Worm (Caenorhabditis elegans) whole organism, young adult: ENCODE results near the gene lron-4.

Source experiments
- B0019.2 ChIP-seq: fragments of 200-800 bp; sonication (Bioruptor generic); conservative IDR thresholded peaks from 2 replicates; pipeline ENCODE4 v1.3.6; 2022; ENCODE audit warnings: missing genetic modification reagents, missing genetic modification characterization, missing compliant biosample characterization
- C06A6.2 ChIP-seq: fragments of 200-800 bp; sonication (Bioruptor generic); conservative IDR thresholded peaks from 2 replicates; pipeline ENCODE4 v1.3.6; 2022; ENCODE audit warnings: missing genetic modification characterization, missing compliant biosample characterization
- F10E7.11 ChIP-seq: sonication (generic microtip); optimal IDR thresholded peaks from 2 replicates; lab custom pipeline; 2017; ENCODE audit warnings: mild to moderate bottlenecking, missing genetic modification characterization, moderate library complexity, missing compliant biosample characterization
- F23B12.7 ChIP-seq: sonication (generic microtip); optimal IDR thresholded peaks from 2 replicates; lab custom pipeline; 2017; ENCODE audit warnings: missing genetic modification characterization, mild to moderate bottlenecking, missing compliant biosample characterization, antibody characterized with exemption, moderate library complexity; ENCODE audit not compliant: insufficient read depth
- F33H1.4 ChIP-seq: fragments of 200-800 bp; sonication (Bioruptor generic); IDR thresholded peaks from 2 replicates; pipeline ENCODE4 v1.3.6; 2022; ENCODE audit warnings: missing genetic modification reagents, missing genetic modification characterization, missing compliant biosample characterization
- F37B4.10 ChIP-seq: fragments of 200-800 bp; sonication (Bioruptor generic); IDR thresholded peaks from 2 replicates; pipeline ENCODE4 v1.3.6; 2022; ENCODE audit warnings: missing genetic modification characterization, missing compliant biosample characterization
- F39B2.1 ChIP-seq: fragments of 200-800 bp; sonication (Bioruptor generic); IDR thresholded peaks from 2 replicates; pipeline ENCODE4 v1.3.6; 2022; ENCODE audit warnings: missing genetic modification reagents, missing genetic modification characterization, missing compliant biosample characterization
- F57C9.4 ChIP-seq: sonication (generic microtip); optimal IDR thresholded peaks from 2 replicates; lab custom pipeline; 2017; ENCODE audit warnings: mild to moderate bottlenecking, missing genetic modification characterization, missing compliant biosample characterization
- K11D2.4 ChIP-seq: fragments of 200-800 bp; sonication (Bioruptor generic); IDR thresholded peaks from 2 replicates; pipeline ENCODE4 v1.3.6; 2022; ENCODE audit warnings: missing genetic modification reagents, missing genetic modification characterization, missing compliant biosample characterization
- K12H6.12 ChIP-seq: fragments of 200-800 bp; sonication (Bioruptor generic); optimal IDR thresholded peaks from 2 replicates; lab custom pipeline; 2018; ENCODE audit warnings: mild to moderate bottlenecking, missing genetic modification characterization, missing compliant biosample characterization
- T26A5.8 ChIP-seq: sonication (generic microtip); optimal IDR thresholded peaks from 2 replicates; lab custom pipeline; 2016; ENCODE audit warnings: missing genetic modification characterization, missing compliant biosample characterization
- Y53F4B.3 ChIP-seq: fragments of 200-800 bp; sonication (Bioruptor generic); IDR thresholded peaks from 2 replicates; pipeline ENCODE4 v1.3.6; 2022; ENCODE audit warnings: missing genetic modification reagents, missing genetic modification characterization, missing compliant biosample characterization
- Y79H2A.3 ChIP-seq: fragments of 200-800 bp; sonication (Bioruptor generic); conservative IDR thresholded peaks from 2 replicates; pipeline ENCODE4 v1.3.6; 2022; ENCODE audit warnings: missing genetic modification reagents, missing genetic modification characterization, missing compliant biosample characterization
- Y95B8A.8 ChIP-seq: fragments of 200-800 bp; sonication (Bioruptor generic); IDR thresholded peaks from 2 replicates; pipeline ENCODE4 v1.3.6; 2022; ENCODE audit warnings: missing genetic modification reagents, missing genetic modification characterization, missing compliant biosample characterization
- ZK185.1 ChIP-seq: sonication (generic microtip); optimal IDR thresholded peaks from 2 replicates; lab custom pipeline; 2016; ENCODE audit warnings: mild to moderate bottlenecking, missing genetic modification characterization, missing compliant biosample characterization; ENCODE audit not compliant: poor library complexity, severe bottlenecking
- athp-1 ChIP-seq: sonication (generic microtip); optimal IDR thresholded peaks from 2 replicates; lab custom pipeline; 2017; ENCODE audit warnings: mild to moderate bottlenecking, missing genetic modification characterization, missing compliant biosample characterization
- attf-5 ChIP-seq: fragments of 200-800 bp; sonication (Bioruptor generic); optimal IDR thresholded peaks from 2 replicates; lab custom pipeline; 2018; ENCODE audit warnings: mild to moderate bottlenecking, missing genetic modification characterization, missing compliant biosample characterization
- attf-6 ChIP-seq: fragments of 200-800 bp; sonication (Bioruptor generic); IDR thresholded peaks from 2 replicates; pipeline ENCODE4 v1.3.6; 2022; ENCODE audit warnings: missing genetic modification reagents, missing genetic modification characterization, missing compliant biosample characterization
- ceh-100 ChIP-seq: fragments of 200-800 bp; sonication (Bioruptor generic); IDR thresholded peaks from 2 replicates; pipeline ENCODE4 v1.3.6; 2022; ENCODE audit warnings: missing genetic modification reagents, missing genetic modification characterization, missing compliant biosample characterization
- ceh-40 ChIP-seq: fragments of 200-800 bp; sonication (Bioruptor generic); IDR thresholded peaks from 2 replicates; pipeline ENCODE4 v1.3.6; 2022; ENCODE audit warnings: missing genetic modification characterization, missing compliant biosample characterization
- ceh-79 ChIP-seq: sonication (generic microtip); optimal IDR thresholded peaks from 2 replicates; lab custom pipeline; 2017; ENCODE audit warnings: mild to moderate bottlenecking, missing genetic modification characterization, missing compliant biosample characterization
- ceh-91 ChIP-seq: fragments of 200-800 bp; sonication (Bioruptor generic); IDR thresholded peaks from 2 replicates; pipeline ENCODE4 v1.3.6; 2022; ENCODE audit warnings: missing genetic modification reagents, missing genetic modification characterization, missing compliant biosample characterization
- dox-1 ChIP-seq: fragments of 200-800 bp; sonication (Bioruptor generic); IDR thresholded peaks from 2 replicates; pipeline ENCODE4 v1.3.6; 2022; ENCODE audit warnings: missing genetic modification reagents, missing genetic modification characterization, missing compliant biosample characterization
- dpl-1 ChIP-seq: fragments of 150-350 bp; optimal IDR thresholded peaks from 2 replicates; lab custom pipeline; 2014; ENCODE audit warnings: missing biosample characterization, missing genetic modification reagents, missing genetic modification characterization
- efl-1 ChIP-seq: fragments of 150-350 bp; optimal IDR thresholded peaks from 2 replicates; lab custom pipeline; 2014; ENCODE audit warnings: missing biosample characterization, missing genetic modification reagents, missing genetic modification characterization
- egl-18 ChIP-seq: fragments of 200-800 bp; sonication (Bioruptor generic); IDR thresholded peaks from 2 replicates; pipeline ENCODE4 v1.3.6; 2022; ENCODE audit warnings: missing genetic modification reagents, missing genetic modification characterization, missing compliant biosample characterization
- egl-44 ChIP-seq: fragments of 200-800 bp; sonication (Bioruptor generic); IDR thresholded peaks from 2 replicates; pipeline ENCODE4 v1.3.6; 2022; ENCODE audit warnings: missing genetic modification reagents, missing genetic modification characterization, missing compliant biosample characterization
- egrh-3 ChIP-seq: fragments of 200-800 bp; sonication (Bioruptor generic); IDR thresholded peaks from 2 replicates; pipeline ENCODE4 v1.3.6; 2022; ENCODE audit warnings: missing genetic modification reagents, missing genetic modification characterization, missing compliant biosample characterization
- ets-4 ChIP-seq: fragments of 200-800 bp; sonication (Bioruptor generic); optimal IDR thresholded peaks from 2 replicates; lab custom pipeline; 2018; ENCODE audit warnings: mild to moderate bottlenecking, missing genetic modification characterization, missing compliant biosample characterization
- fkh-3 ChIP-seq: sonication (generic microtip); optimal IDR thresholded peaks from 2 replicates; lab custom pipeline; 2016; ENCODE audit warnings: mild to moderate bottlenecking, missing genetic modification characterization, missing compliant biosample characterization
- hmg-1.2 ChIP-seq: fragments of 200-800 bp; sonication (Bioruptor generic); IDR thresholded peaks from 2 replicates; pipeline ENCODE4 v1.3.6; 2022; ENCODE audit warnings: missing genetic modification reagents, missing genetic modification characterization, missing compliant biosample characterization
- hmg-20 ChIP-seq: fragments of 200-800 bp; sonication (Bioruptor generic); IDR thresholded peaks from 2 replicates; pipeline ENCODE4 v1.3.6; 2022; ENCODE audit warnings: missing genetic modification reagents, missing genetic modification characterization, missing compliant biosample characterization
- let-526 ChIP-seq: fragments of 200-800 bp; sonication (Bioruptor generic); IDR thresholded peaks from 2 replicates; pipeline ENCODE4 v1.3.6; 2022; ENCODE audit warnings: missing genetic modification reagents, missing genetic modification characterization, missing compliant biosample characterization
- lir-1 ChIP-seq: fragments of 200-800 bp; sonication (Bioruptor generic); conservative IDR thresholded peaks from 2 replicates; pipeline ENCODE4 v1.3.6; 2022; ENCODE audit warnings: missing genetic modification reagents, missing genetic modification characterization, missing compliant biosample characterization
- madf-6 ChIP-seq: fragments of 200-800 bp; sonication (Bioruptor generic); IDR thresholded peaks from 2 replicates; pipeline ENCODE4 v1.3.6; 2022; ENCODE audit warnings: missing genetic modification reagents, missing genetic modification characterization, missing compliant biosample characterization
- madf-8 ChIP-seq: fragments of 200-800 bp; sonication (Bioruptor generic); conservative IDR thresholded peaks from 2 replicates; pipeline ENCODE4 v1.3.6; 2022; ENCODE audit warnings: missing genetic modification reagents, missing genetic modification characterization, missing compliant biosample characterization
- mel-28 ChIP-seq: sonication (generic microtip); optimal IDR thresholded peaks from 2 replicates; lab custom pipeline; 2016; ENCODE audit warnings: borderline replicate concordance, mild to moderate bottlenecking, missing genetic modification characterization, missing compliant biosample characterization
- mxl-1 ChIP-seq: sonication (generic microtip); optimal IDR thresholded peaks from 2 replicates; lab custom pipeline; 2016; ENCODE audit warnings: missing genetic modification characterization, missing compliant biosample characterization
- nfyb-1 ChIP-seq: fragments of 200-800 bp; sonication (Bioruptor generic); IDR thresholded peaks from 2 replicates; pipeline ENCODE4 v1.3.6; 2022; ENCODE audit warnings: missing genetic modification reagents, missing genetic modification characterization, missing compliant biosample characterization
- nhr-120 ChIP-seq: fragments of 200-800 bp; sonication (Bioruptor generic); IDR thresholded peaks from 2 replicates; pipeline ENCODE4 v1.3.6; 2022; ENCODE audit warnings: missing genetic modification characterization, missing compliant biosample characterization
- pbrm-1 ChIP-seq: fragments of 200-800 bp; sonication (Bioruptor generic); IDR thresholded peaks from 2 replicates; pipeline ENCODE4 v1.3.6; 2022; ENCODE audit warnings: missing genetic modification reagents, missing genetic modification characterization, missing compliant biosample characterization
- rcor-1 ChIP-seq: fragments of 200-800 bp; sonication (Bioruptor generic); IDR thresholded peaks from 2 replicates; pipeline ENCODE4 v1.3.6; 2022; ENCODE audit warnings: missing genetic modification reagents, missing genetic modification characterization, missing compliant biosample characterization
- sdz-38 ChIP-seq: sonication (generic microtip); optimal IDR thresholded peaks from 2 replicates; lab custom pipeline; 2016; ENCODE audit warnings: missing genotype, missing genetic modification characterization, missing compliant biosample characterization
- sea-2 ChIP-seq: fragments of 200-800 bp; sonication (Bioruptor generic); IDR thresholded peaks from 2 replicates; pipeline ENCODE4 v1.3.6; 2022; ENCODE audit warnings: missing genetic modification characterization, missing compliant biosample characterization
- snpc-1.3 ChIP-seq: sonication (generic microtip); optimal IDR thresholded peaks from 2 replicates; lab custom pipeline; 2017; ENCODE audit warnings: missing genetic modification characterization, mild to moderate bottlenecking, missing compliant biosample characterization, antibody characterized with exemption, moderate library complexity, missing genotype, missing genetic modification reagents; ENCODE audit not compliant: insufficient read depth
- sptf-2 ChIP-seq: fragments of 200-800 bp; sonication (Bioruptor generic); optimal IDR thresholded peaks from 2 replicates; lab custom pipeline; 2018; ENCODE audit warnings: mild to moderate bottlenecking, missing genetic modification characterization, missing compliant biosample characterization
- tlf-1 ChIP-seq: fragments of 200-800 bp; sonication (Bioruptor generic); optimal IDR thresholded peaks from 2 replicates; lab custom pipeline; 2018; ENCODE audit warnings: mild to moderate bottlenecking, missing genetic modification characterization, missing compliant biosample characterization
- unc-130 ChIP-seq: sonication (generic microtip); optimal IDR thresholded peaks from 2 replicates; lab custom pipeline; 2016; ENCODE audit warnings: missing genetic modification reagents, missing genetic modification characterization, missing compliant biosample characterization
- unc-62 ChIP-seq: fragments of 150-350 bp; optimal IDR thresholded peaks from 2 replicates; lab custom pipeline; 2014; ENCODE audit warnings: missing biosample characterization, missing genetic modification reagents, missing genetic modification characterization
- ztf-18 ChIP-seq: sonication (generic microtip); optimal IDR thresholded peaks from 2 replicates; lab custom pipeline; 2016; ENCODE audit warnings: missing genotype, mild to moderate bottlenecking, missing genetic modification characterization, missing compliant biosample characterization

lron-4 gene

ce11 chrII:8091528-8091927 lies 20.4 kb downstream of the lron-4 start (continued):
- TF ChIP-seq B0019.2 (GFP tag; lab: Robert Waterston, UW) (no peak), F37B4.10 (GFP tag; lab: Robert Waterston, UW) (no peak), hmg-1.2 (GFP tag; lab: Robert Waterston, UW) (peak; percentile 57), sdz-38 (no peak), F33H1.4 (GFP tag; lab: Robert Waterston, UW) (peak; percentile 39; the same call in 1 of the 2 replicates), mel-28 (no peak), egl-44 (GFP tag; lab: Robert Waterston, UW) (0 out of 2 replicates have a peak, but pooled peaks have one; percentile 35), let-526 (GFP tag; lab: Robert Waterston, UW) (no peak), Y95B8A.8 (GFP tag; lab: Robert Waterston, UW) (no peak), madf-6 (peak; percentile 78), K11D2.4 (GFP tag; lab: Robert Waterston, UW) (no peak), pbrm-1 (GFP tag; lab: Robert Waterston, UW) (peak; percentile 83), Y79H2A.3 (GFP tag; lab: Robert Waterston, UW) (no peak), dox-1 (GFP tag; lab: Robert Waterston, UW) (no peak; the same call in 1 of the 2 replicates), sea-2 (GFP tag; lab: Robert Waterston, UW) (no peak), attf-6 (GFP tag; lab: Robert Waterston, UW) (peak; percentile 55; the same call in 1 of the 2 replicates), rcor-1 (GFP tag; lab: Robert Waterston, UW) (peak; percentile 78), ceh-91 (GFP tag; lab: Robert Waterston, UW) (no peak; the same call in 1 of the 2 replicates), snpc-1.3 (tag; lab: Kevin White, UChicago) (peak; percentile 81), hmg-20 (no peak), C06A6.2 (GFP tag; lab: Robert Waterston, UW) (no peak), ZK185.1 (peak; percentile 45), T26A5.8 (tag; lab: Kevin White, UChicago) (no peak), K12H6.12 (tag; lab: Kevin White, UChicago) (no peak), lir-1 (GFP tag; lab: Robert Waterston, UW) (0 out of 2 replicates have a peak, but pooled peaks have one; percentile 6), mxl-1 (tag; lab: Kevin White, UChicago) (no peak), F57C9.4 (no peak), fkh-3 (tag; lab: Kevin White, UChicago) (no peak), unc-62 (GFP tag; lab: Kevin White, UChicago) (no peak), F10E7.11 (tag; lab: Kevin White, UChicago) (no peak), tlf-1 (GFP tag; lab: Kevin White, UChicago) (no peak), ceh-40 (GFP tag; lab: Robert Waterston, UW) (no peak), ceh-100 (GFP tag; lab: Robert Waterston, UW) (peak; percentile 37; the same call in 1 of the 2 replicates), ceh-79 (tag; lab: Kevin White, UChicago) (no peak), nhr-120 (no peak)

ce11 chrII:8086803-8087202 lies 25.2 kb downstream of the lron-4 start, which contains the start of gene K02C4.3:
TSS of gene K02C4.3 (minus strand) at chrII:8086853.
- TF ChIP-seq egl-18 (GFP tag; lab: Robert Waterston, UW) = no peak
- TF ChIP-seq ets-4 (GFP tag; lab: Kevin White, UChicago) = no peak
- no peak for TF ChIP-seq egrh-3 (GFP tag; lab: Robert Waterston, UW)
- no peak for TF ChIP-seq nfyb-1 (GFP tag; lab: Robert Waterston, UW)
- TF ChIP-seq F39B2.1 (GFP tag; lab: Robert Waterston, UW) = 0 out of 2 replicates have a peak, but pooled peaks have one; percentile 25
- no peak for TF ChIP-seq Y79H2A.3 (GFP tag; lab: Robert Waterston, UW)
- peak; percentile 69 for TF ChIP-seq efl-1 (GFP tag; lab: Kevin White, UChicago)
- TF ChIP-seq madf-8 = peak; percentile 26; the same call in 1 of the 2 replicates
- no peak for TF ChIP-seq athp-1
- peak; percentile 27 for TF ChIP-seq attf-5 (GFP tag; lab: Kevin White, UChicago)
- TF ChIP-seq sptf-2 (GFP tag; lab: Kevin White, UChicago) = no peak
- TF ChIP-seq dpl-1 = peak; percentile 68
- no peak for TF ChIP-seq Y53F4B.3
- peak; percentile 13 for TF ChIP-seq F23B12.7 (tag; lab: Kevin White, UChicago)
- TF ChIP-seq unc-130 = no peak
- no peak for TF ChIP-seq F37B4.10 (GFP tag; lab: Robert Waterston, UW)
- peak; percentile 93 for TF ChIP-seq ztf-18 (tag; lab: Kevin White, UChicago)
